Fruit fly (Drosophila melanogaster): ENCODE data around the gene CG7536.

Gene CG7536

dm6 chrX:18094747-18095352 is 6.5 kb upstream of the CG7536 start (continued):
- TF ChIP-seq Mio (GFP tag; optimal IDR thresholded peaks at IDR 0.05) (no peak), dmrt93B (GFP tag; optimal IDR thresholded peaks at IDR 0.05) (peak; percentile 28), Jra (GFP tag; optimal IDR thresholded peaks at IDR 0.05) (no peak), jim (GFP tag; optimal IDR thresholded peaks at IDR 0.05) (no peak), fru (GFP tag; optimal IDR thresholded peaks at IDR 0.05) (peak; percentile 50)

- TF ChIP-seq Abd-B (GFP tag; optimal IDR thresholded peaks at IDR 0.05): no peak
Observed at dm6 chrX:18094130-18094529, 5.8 kb upstream of the CG7536 start.

DNA sequence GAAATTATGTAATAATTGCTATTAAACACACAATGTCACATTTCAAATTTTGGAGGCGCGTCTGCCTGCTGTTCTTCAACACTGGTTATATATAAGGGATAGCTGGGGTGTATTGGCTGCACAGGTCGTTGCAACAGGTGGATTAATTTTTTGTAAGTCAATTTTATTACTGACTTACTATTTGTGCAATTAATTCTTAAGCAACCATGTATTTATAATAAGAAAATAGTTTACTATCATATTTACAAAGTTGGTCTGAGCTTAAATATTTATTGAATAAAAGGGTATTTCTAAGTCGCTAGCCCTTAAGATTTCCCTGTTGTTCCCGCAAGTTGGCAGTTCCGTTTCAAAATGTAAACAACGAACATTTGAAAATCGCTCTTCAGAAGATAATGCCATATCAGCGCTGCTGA is 4.5 kb upstream of the CG7536 start, which contains the start of gene RhoGAP16F:
Gene RhoGAP16F, plus strand, starts transcription at position 336 of the 413 bp plus-strand sequence.
- peak; percentile 79 for TF ChIP-seq br (GFP tag; optimal IDR thresholded peaks at IDR 0.05)
- TF ChIP-seq HLH106 (tag; optimal IDR thresholded peaks at IDR 0.05): peak; percentile 84
- TF ChIP-seq GATAd (GFP tag; optimal IDR thresholded peaks at IDR 0.05): peak; percentile 34
- peak; percentile 74 for TF ChIP-seq psq (GFP tag; optimal IDR thresholded peaks at IDR 0.05)
- TF ChIP-seq sv (GFP tag; optimal IDR thresholded peaks at IDR 0.05): peak; percentile 85
- no peak for TF ChIP-seq Vsx2 (GFP tag; optimal IDR thresholded peaks at IDR 0.05; ENCODE audit: partially characterized antibody)
- TF ChIP-seq pan (optimal IDR thresholded peaks at IDR 0.05): peak; percentile 77
- TF ChIP-seq dsf (GFP tag; optimal IDR thresholded peaks at IDR 0.05; ENCODE audit: borderline replicate concordance): no peak
- peak in 1 of 2 experiments; percentile 88 for TF ChIP-seq foxo (GFP tag; optimal IDR thresholded peaks at IDR 0.05)
- TF ChIP-seq Hnf4 (GFP tag; optimal IDR thresholded peaks at IDR 0.05): peak; percentile 86
- TF ChIP-seq Jra (GFP tag; optimal IDR thresholded peaks at IDR 0.05): peak; percentile 73
- TF ChIP-seq Mio (GFP tag; optimal IDR thresholded peaks at IDR 0.05): no peak
- no peak for TF ChIP-seq N (GFP tag; optimal IDR thresholded peaks at IDR 0.05)
- no peak for TF ChIP-seq Hr78 (GFP tag; optimal IDR thresholded peaks at IDR 0.05)
- TF ChIP-seq Myc (optimal IDR thresholded peaks at IDR 0.05): no peak
- TF ChIP-seq dmrt93B (GFP tag; optimal IDR thresholded peaks at IDR 0.05): peak; percentile 72
- TF ChIP-seq Hr83 (GFP tag; optimal IDR thresholded peaks at IDR 0.05; ENCODE audit: poor library complexity, severe bottlenecking): peak; percentile 7
- peak; percentile 86 for TF ChIP-seq fru (GFP tag; optimal IDR thresholded peaks at IDR 0.05)
- peak; percentile 80 for TF ChIP-seq OdsH (GFP tag; optimal IDR thresholded peaks at IDR 0.05)
- TF ChIP-seq woc (GFP tag; optimal IDR thresholded peaks at IDR 0.05): peak; percentile 89
- TF ChIP-seq Abd-B (GFP tag; optimal IDR thresholded peaks at IDR 0.05): no peak
- peak; percentile 89 for TF ChIP-seq h (GFP tag; optimal IDR thresholded peaks at IDR 0.05)
- TF ChIP-seq Dif (GFP tag; optimal IDR thresholded peaks at IDR 0.05; ENCODE audit: partially characterized antibody): no peak
- no peak for TF ChIP-seq Rel (GFP tag; optimal IDR thresholded peaks at IDR 0.05)
- peak; percentile 65 for TF ChIP-seq Rel (tag; optimal IDR thresholded peaks at IDR 0.05)
- TF ChIP-seq Sp1 (GFP tag; optimal IDR thresholded peaks at IDR 0.05): peak; percentile 80
- no peak for TF ChIP-seq lola (GFP tag; optimal IDR thresholded peaks at IDR 0.05)
- TF ChIP-seq rgr (GFP tag; optimal IDR thresholded peaks at IDR 0.05): peak; percentile 87
- peak; percentile 68 for TF ChIP-seq CG9705 (GFP tag; optimal IDR thresholded peaks at IDR 0.05)
- peak; percentile 75 for TF ChIP-seq ey (GFP tag; optimal IDR thresholded peaks at IDR 0.05)
- TF ChIP-seq CG32264 (GFP tag; optimal IDR thresholded peaks at IDR 0.05): peak; percentile 20
- no peak for TF ChIP-seq brk (GFP tag; optimal IDR thresholded peaks at IDR 0.05)
- TF ChIP-seq dl (GFP tag; optimal IDR thresholded peaks at IDR 0.05; ENCODE audit: insufficient read depth in 1 of 2, partially characterized antibody in 2 of 2): no peak

dm6 chrX:18092126-18092525 is 3.8 kb upstream of the CG7536 start:
- no peak for TF ChIP-seq HLH106 (tag; optimal IDR thresholded peaks at IDR 0.05)
- TF ChIP-seq dmrt93B (GFP tag; optimal IDR thresholded peaks at IDR 0.05): no peak
- no peak for TF ChIP-seq Rel (GFP tag; optimal IDR thresholded peaks at IDR 0.05)
- TF ChIP-seq Rel (tag; optimal IDR thresholded peaks at IDR 0.05): no peak
- TF ChIP-seq CrebA (GFP tag; optimal IDR thresholded peaks at IDR 0.05; ENCODE audit: borderline replicate concordance): no peak
- no peak for TF ChIP-seq Hr83 (GFP tag; optimal IDR thresholded peaks at IDR 0.05; ENCODE audit: poor library complexity, severe bottlenecking)

Measured in whole organism, wandering third instar larva.